Fruit fly (Drosophila melanogaster) whole organism, embryonic: ENCODE measurements around the gene mil.
A peak's percentile ranks its signal among the peaks of the same experiment; 100 is the strongest.

Experiments used
- Asciz ChIP-seq: fragments of 200-800 bp; sonication (Bioruptor generic); optimal IDR thresholded peaks from 2 replicates; lab custom pipeline; 2017; ENCODE audit warnings: missing biosample characterization, mild to moderate bottlenecking, missing genetic modification characterization, missing genetic modification reagents
- CG10147 ChIP-seq: fragments of 200-800 bp; sonication (Bioruptor generic); optimal IDR thresholded peaks from 2 replicates; lab custom pipeline; 2019; ENCODE audit warnings: missing biosample characterization, mild to moderate bottlenecking, missing genetic modification characterization, moderate library complexity
- CG10209 ChIP-seq: fragments of 200-800 bp; sonication (Bioruptor generic); optimal IDR thresholded peaks from 3 replicates; lab custom pipeline; 2017; ENCODE audit warnings: missing biosample characterization, mild to moderate bottlenecking, missing genetic modification characterization, missing genetic modification reagents
- CG1024 ChIP-seq: fragments of 200-800 bp; sonication (Bioruptor generic); IDR thresholded peaks from 2 replicates; pipeline ENCODE4 v1.3.6; 2022; ENCODE audit warnings: missing biosample characterization, missing genetic modification characterization
- CG11696 ChIP-seq: fragments of 200-800 bp; sonication (Bioruptor generic); IDR thresholded peaks from 2 replicates; pipeline ENCODE4 v1.3.6; 2022; ENCODE audit warnings: missing biosample characterization, missing genetic modification characterization
- CG13287 ChIP-seq: fragments of 200-800 bp; sonication (Bioruptor generic); IDR thresholded peaks from 2 replicates; pipeline ENCODE4 v1.3.6; 2022; ENCODE audit warnings: missing biosample characterization, missing genetic modification characterization; ENCODE audit not compliant: partially characterized antibody
- CG14441 ChIP-seq: fragments of 200-800 bp; sonication (Bioruptor generic); IDR thresholded peaks from 2 replicates; pipeline ENCODE4 v1.3.6; 2022; ENCODE audit warnings: missing biosample characterization, missing genetic modification characterization
- CG14965 ChIP-seq: fragments of 200-800 bp; sonication (Bioruptor generic); optimal IDR thresholded peaks from 2 replicates; lab custom pipeline; 2016; ENCODE audit warnings: missing biosample characterization, missing genetic modification characterization, borderline replicate concordance
- CG15269 ChIP-seq: fragments of 200-800 bp; sonication (Bioruptor generic); optimal IDR thresholded peaks from 2 replicates; lab custom pipeline; 2018; ENCODE audit warnings: missing biosample characterization, mild to moderate bottlenecking, missing genetic modification characterization, moderate library complexity
- CG15479 ChIP-seq: fragments of 200-800 bp; sonication (Bioruptor generic); optimal IDR thresholded peaks from 3 replicates; lab custom pipeline; 2019; ENCODE audit warnings: missing biosample characterization, mild to moderate bottlenecking, missing genetic modification characterization, moderate library complexity
- CG1602 ChIP-seq: fragments of 200-800 bp; sonication (Bioruptor generic); optimal IDR thresholded peaks from 3 replicates; lab custom pipeline; 2016; ENCODE audit warnings: missing biosample characterization, missing genetic modification characterization
- CG31224 ChIP-seq: fragments of 200-800 bp; sonication (Bioruptor generic); IDR thresholded peaks from 2 replicates; pipeline ENCODE4 v1.3.6; 2022; ENCODE audit warnings: missing biosample characterization, missing genetic modification characterization
- CG34224 ChIP-seq: fragments of 200-800 bp; sonication (Bioruptor generic); IDR thresholded peaks from 3 replicates; pipeline ENCODE4 v1.3.6; 2022; ENCODE audit warnings: missing biosample characterization, missing genetic modification characterization; ENCODE audit not compliant: partially characterized antibody
- CG3995 ChIP-seq: fragments of 200-800 bp; sonication (Bioruptor generic); optimal IDR thresholded peaks from 3 replicates; lab custom pipeline; 2016; ENCODE audit warnings: missing biosample characterization, missing genetic modification characterization
- CG7271 ChIP-seq: fragments of 200-800 bp; sonication (Bioruptor generic); optimal IDR thresholded peaks from 2 replicates; lab custom pipeline; 2018; ENCODE audit warnings: missing biosample characterization, mild to moderate bottlenecking, missing genetic modification characterization, moderate library complexity
- CG7928 ChIP-seq: fragments of 200-800 bp; sonication (Bioruptor generic); optimal IDR thresholded peaks from 2 replicates; lab custom pipeline; 2017; ENCODE audit warnings: missing biosample characterization, mild to moderate bottlenecking, missing genetic modification characterization
- CG7963 ChIP-seq: fragments of 200-800 bp; sonication (Bioruptor generic); IDR thresholded peaks from 3 replicates; pipeline ENCODE4 v1.3.6; 2022; ENCODE audit warnings: missing biosample characterization, missing genetic modification characterization; ENCODE audit not compliant: partially characterized antibody
- CG8089 ChIP-seq: fragments of 200-800 bp; sonication (Bioruptor generic); optimal IDR thresholded peaks from 3 replicates; lab custom pipeline; 2016; ENCODE audit warnings: missing biosample characterization, missing genetic modification characterization
- CkIIα-i1 ChIP-seq: fragments of 200-800 bp; sonication (Bioruptor generic); IDR thresholded peaks from 2 replicates; pipeline ENCODE4 v1.3.6; 2022; ENCODE audit warnings: missing biosample characterization, missing genetic modification characterization
- CoRest ChIP-seq: fragments of 200-800 bp; sonication (Bioruptor generic); optimal IDR thresholded peaks from 3 replicates; lab custom pipeline; 2018; ENCODE audit warnings: missing biosample characterization, mild to moderate bottlenecking, missing genetic modification characterization, moderate library complexity
- CrebB ChIP-seq: fragments of 200-800 bp; sonication (Bioruptor generic); optimal IDR thresholded peaks from 3 replicates; lab custom pipeline; 2018; ENCODE audit warnings: missing biosample characterization, mild to moderate bottlenecking, missing genetic modification characterization
- Dad ChIP-seq: fragments of 200-800 bp; sonication (Bioruptor generic); optimal IDR thresholded peaks from 3 replicates; lab custom pipeline; 2016; ENCODE audit warnings: missing biosample characterization, missing genetic modification characterization
- Dbx ChIP-seq: fragments of 200-800 bp; sonication (Bioruptor generic); IDR thresholded peaks from 3 replicates; pipeline ENCODE4 v1.3.6; 2022; ENCODE audit warnings: missing biosample characterization, missing genetic modification characterization
- Dip2 ChIP-seq: fragments of 200-800 bp; sonication (Bioruptor generic); IDR thresholded peaks from 2 replicates; pipeline ENCODE4 v1.3.6; 2022; ENCODE audit warnings: missing biosample characterization, missing genetic modification characterization
- E2f1 ChIP-seq: fragments of 200-800 bp; sonication (Bioruptor generic); IDR thresholded peaks from 2 replicates; pipeline ENCODE4 v1.3.6; 2022; ENCODE audit warnings: missing biosample characterization, missing genetic modification characterization
- Elba2 ChIP-seq: fragments of 200-800 bp; sonication (Bioruptor generic); optimal IDR thresholded peaks from 3 replicates; lab custom pipeline; 2016; ENCODE audit warnings: missing biosample characterization, missing genetic modification characterization
- Gsc ChIP-seq: fragments of 200-800 bp; sonication (Bioruptor generic); IDR thresholded peaks from 2 replicates; pipeline ENCODE4 v1.3.6; 2022; ENCODE audit warnings: missing biosample characterization, missing genetic modification characterization
- HLH54F ChIP-seq: fragments of 200-800 bp; sonication (Bioruptor generic); optimal IDR thresholded peaks from 3 replicates; lab custom pipeline; 2016; ENCODE audit warnings: missing biosample characterization, missing genetic modification characterization
- Hand ChIP-seq: fragments of 200-800 bp; sonication (Bioruptor generic); optimal IDR thresholded peaks from 2 replicates; lab custom pipeline; 2017; ENCODE audit warnings: mild to moderate bottlenecking, missing biosample characterization, missing genetic modification reagents, missing genetic modification characterization
- Hey ChIP-seq: fragments of 200-800 bp; sonication (Bioruptor generic); optimal IDR thresholded peaks from 3 replicates; lab custom pipeline; 2018; ENCODE audit warnings: missing biosample characterization, mild to moderate bottlenecking, missing genetic modification characterization
- HmgD ChIP-seq: fragments of 200-800 bp; sonication (Bioruptor generic); optimal IDR thresholded peaks from 3 replicates; lab custom pipeline; 2016; ENCODE audit warnings: missing biosample characterization, missing genetic modification characterization
- Kr ChIP-seq: fragments of 200-800 bp; sonication (Bioruptor generic); optimal IDR thresholded peaks from 2 replicates; lab custom pipeline; 2017; ENCODE audit warnings: missing biosample characterization, mild to moderate bottlenecking, missing genetic modification characterization
- MTF-1 ChIP-seq: fragments of 200-800 bp; sonication (Bioruptor generic); optimal IDR thresholded peaks from 2 replicates; lab custom pipeline; 2018; ENCODE audit warnings: missing biosample characterization, mild to moderate bottlenecking, missing genetic modification characterization, borderline replicate concordance
- NFAT ChIP-seq: fragments of 200-800 bp; sonication (Bioruptor generic); IDR thresholded peaks from 2 replicates; pipeline ENCODE4 v1.3.6; 2022; ENCODE audit warnings: missing biosample characterization, missing genetic modification characterization
- NK7.1 ChIP-seq: fragments of 200-800 bp; sonication (Bioruptor generic); optimal IDR thresholded peaks from 3 replicates; lab custom pipeline; 2016; ENCODE audit warnings: missing biosample characterization, missing genetic modification characterization
- Scr ChIP-seq: fragments of 200-800 bp; sonication (Bioruptor generic); IDR thresholded peaks from 2 replicates; pipeline ENCODE4 v1.3.6; 2022; ENCODE audit warnings: missing biosample characterization, missing genetic modification characterization; ENCODE audit not compliant: partially characterized antibody
- Sin3A ChIP-seq: fragments of >200 bp; optimal IDR thresholded peaks from 2 replicates; lab custom pipeline; 2018
- Ssrp ChIP-seq: fragments of 200-800 bp; sonication (Bioruptor generic); optimal IDR thresholded peaks from 2 replicates; lab custom pipeline; 2018; ENCODE audit warnings: missing biosample characterization, mild to moderate bottlenecking, missing genetic modification characterization, moderate library complexity
- Taf1 ChIP-seq: fragments of 200-800 bp; sonication (Bioruptor generic); IDR thresholded peaks from 2 replicates; pipeline ENCODE4 v1.3.6; 2022; ENCODE audit warnings: missing biosample characterization, missing genetic modification characterization
- abd-A ChIP-seq: fragments of 200-800 bp; sonication (Bioruptor generic); optimal IDR thresholded peaks from 3 replicates; lab custom pipeline; 2019; ENCODE audit warnings: missing biosample characterization, mild to moderate bottlenecking, missing genetic modification characterization, moderate library complexity
- crc ChIP-seq: fragments of 200-800 bp; sonication (Bioruptor generic); optimal IDR thresholded peaks from 2 replicates; lab custom pipeline; 2016; ENCODE audit warnings: missing biosample characterization, missing genetic modification characterization
- eve ChIP-seq, 2 experiments: fragments of >200 bp; optimal IDR thresholded peaks; 2 replicates each; lab custom pipeline; 2017; ENCODE audit warnings: missing biosample characterization in 2 of 2, missing genetic modification characterization in 2 of 2
- exex ChIP-seq: fragments of 200-800 bp; sonication (Bioruptor generic); optimal IDR thresholded peaks from 4 replicates; lab custom pipeline; 2018; ENCODE audit warnings: missing biosample characterization, mild to moderate bottlenecking, missing genetic modification characterization, moderate library complexity
- fd102C ChIP-seq: fragments of 200-800 bp; sonication (Bioruptor generic); optimal IDR thresholded peaks from 2 replicates; lab custom pipeline; 2018; ENCODE audit warnings: missing biosample characterization, mild to moderate bottlenecking, missing genetic modification characterization, moderate library complexity
- fu2 ChIP-seq: fragments of 200-800 bp; sonication (Bioruptor generic); optimal IDR thresholded peaks from 2 replicates; lab custom pipeline; 2016; ENCODE audit warnings: missing biosample characterization, missing genetic modification characterization
- hkb ChIP-seq, 2 experiments: fragments of 200-800 bp in 1 of 2; fragments of >200 bp in 1 of 2; sonication (Bioruptor generic) in 1 of 2; IDR thresholded peaks in 1 of 2; optimal IDR thresholded peaks in 1 of 2; 2 replicates each; pipeline versions ENCODE4 v1.3.6 to Lab custom; 2017 to 2022; ENCODE audit warnings: missing biosample characterization in 1 of 2, missing genetic modification characterization in 1 of 2
- inv ChIP-seq: fragments of 200-800 bp; sonication (Bioruptor generic); IDR thresholded peaks from 2 replicates; pipeline ENCODE4 v1.3.6; 2022; ENCODE audit warnings: missing biosample characterization, missing genetic modification characterization; ENCODE audit not compliant: partially characterized antibody
- phol ChIP-seq: fragments of 200-800 bp; sonication (Bioruptor generic); optimal IDR thresholded peaks from 3 replicates; lab custom pipeline; 2018; ENCODE audit warnings: missing biosample characterization, mild to moderate bottlenecking, missing genetic modification characterization, moderate library complexity
- seq ChIP-seq: fragments of 200-800 bp; sonication (Bioruptor generic); IDR thresholded peaks from 2 replicates; pipeline ENCODE4 v1.3.6; 2022; ENCODE audit warnings: missing biosample characterization, missing genetic modification characterization
- toy ChIP-seq: fragments of 200-800 bp; sonication (Bioruptor generic); IDR thresholded peaks from 2 replicates; pipeline ENCODE4 v1.3.6; 2022; ENCODE audit warnings: missing biosample characterization, missing genetic modification characterization
- yki ChIP-seq: fragments of >200 bp; optimal IDR thresholded peaks from 3 replicates; lab custom pipeline; 2018

mil gene

dm6 chr3R:27946555-27947204, 34.4 kb downstream of the mil start (continued):
- no peak for TF ChIP-seq MTF-1 (GFP tag; lab: Kevin White, UChicago)
- TF ChIP-seq exex (tag; lab: Kevin White, UChicago): peak; percentile 88
- TF ChIP-seq CG11696 (GFP tag; lab: Robert Waterston, UW): no peak
- no peak for TF ChIP-seq Dad (GFP tag; lab: Kevin White, UChicago)
- no peak for TF ChIP-seq inv (GFP tag; lab: Robert Waterston, UW)
- no peak for TF ChIP-seq E2f1 (GFP tag; lab: Robert Waterston, UW)
- TF ChIP-seq CG1024 (GFP tag; lab: Robert Waterston, UW): no peak
- TF ChIP-seq Hey: peak; percentile 73
- TF ChIP-seq CG34224 (GFP tag; lab: Robert Waterston, UW): no peak
- no peak for TF ChIP-seq Scr (GFP tag; lab: Robert Waterston, UW)
- TF ChIP-seq Dip2 (GFP tag; lab: Robert Waterston, UW): no peak
- no peak for TF ChIP-seq CG13287 (GFP tag; lab: Robert Waterston, UW)
- no peak for TF ChIP-seq hkb (optimal IDR thresholded peaks at IDR 0.05; lab: Kevin White, UChicago)
- TF ChIP-seq hkb (GFP tag; IDR thresholded peaks at IDR 0.05; lab: Robert Waterston, UW): no peak
- TF ChIP-seq CoRest: peak; percentile 1
- TF ChIP-seq fu2 (GFP tag; lab: Kevin White, UChicago): no peak
- no peak for TF ChIP-seq Kr (GFP tag; lab: Kevin White, UChicago)
- no peak for TF ChIP-seq Elba2 (GFP tag; lab: Kevin White, UChicago)
- TF ChIP-seq CG7271 (tag; lab: Kevin White, UChicago): no peak
- TF ChIP-seq Taf1: no peak
- no peak for TF ChIP-seq phol (tag; lab: Kevin White, UChicago)
- no peak for TF ChIP-seq CkIIα-i1
- no peak for TF ChIP-seq CG15269 (tag; lab: Kevin White, UChicago)
- TF ChIP-seq HmgD (GFP tag; lab: Kevin White, UChicago): no peak
- no peak for TF ChIP-seq NK7.1 (GFP tag; lab: Kevin White, UChicago)
- no peak for TF ChIP-seq yki (lab: Kevin White, UChicago)
- TF ChIP-seq CrebB (tag; lab: Kevin White, UChicago): no peak
- no peak for TF ChIP-seq HLH54F (GFP tag; lab: Kevin White, UChicago)
- TF ChIP-seq Dbx (GFP tag; lab: Robert Waterston, UW): no peak
- no peak for TF ChIP-seq CG10147 (GFP tag; lab: Kevin White, UChicago)
- no peak for TF ChIP-seq CG3995 (GFP tag; lab: Kevin White, UChicago)
- TF ChIP-seq seq (GFP tag; lab: Robert Waterston, UW): no peak
- peak; percentile 55 for TF ChIP-seq CG15479 (GFP tag; lab: Kevin White, UChicago)
- TF ChIP-seq Sin3A: no peak
- TF ChIP-seq fd102C (GFP tag; lab: Kevin White, UChicago): no peak
- TF ChIP-seq CG7963: no peak
- TF ChIP-seq CG14441 (GFP tag; lab: Robert Waterston, UW): no peak
- no peak for TF ChIP-seq CG14965 (GFP tag; lab: Kevin White, UChicago)
- no peak for TF ChIP-seq eve (GFP tag; optimal IDR thresholded peaks at IDR 0.05; lab: Kevin White, UChicago)
- peak; percentile 5 for TF ChIP-seq CG10209 (GFP tag; lab: Kevin White, UChicago)
- TF ChIP-seq toy (GFP tag; lab: Robert Waterston, UW): no peak
- TF ChIP-seq NFAT: no peak
- no peak for TF ChIP-seq CG8089
- TF ChIP-seq CG7928 (GFP tag; lab: Kevin White, UChicago): no peak
- TF ChIP-seq abd-A (tag; lab: Kevin White, UChicago): no peak
- no peak for TF ChIP-seq CG1602
- TF ChIP-seq Asciz (GFP tag; lab: Kevin White, UChicago): peak; percentile 29
- TF ChIP-seq crc (GFP tag; lab: Kevin White, UChicago): no peak
- TF ChIP-seq Gsc: no peak
- no peak for TF ChIP-seq CG31224 (GFP tag; lab: Robert Waterston, UW)
- no peak for TF ChIP-seq Hand (GFP tag; lab: Kevin White, UChicago)
- no peak for TF ChIP-seq Ssrp (tag; lab: Kevin White, UChicago)
